Fruit fly (Drosophila melanogaster): ENCODE measurements around the gene PsGEF.
A peak's percentile ranks its signal among the peaks of the same experiment; 100 is the strongest.

PsGEF gene

DNA sequence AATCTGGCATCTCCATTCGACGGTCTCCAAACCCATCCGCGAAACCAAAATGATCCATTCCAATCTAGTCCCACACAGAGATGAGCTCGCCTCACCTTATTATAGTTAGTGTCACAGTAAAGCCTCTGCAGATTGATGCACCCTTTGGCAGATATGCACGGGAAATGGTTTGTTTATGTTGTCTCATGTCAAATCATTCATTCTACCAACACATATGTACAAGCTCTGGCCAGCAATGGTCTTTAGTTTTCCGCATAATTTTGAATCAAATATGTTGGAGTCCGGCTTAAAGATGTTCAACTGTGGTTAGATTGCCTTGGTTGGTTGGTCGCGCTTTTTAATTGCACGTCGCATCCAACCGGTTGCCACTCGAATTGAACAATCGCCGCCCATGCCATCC lies 29.3 kb downstream of the PsGEF start (continued):
- TF ChIP-seq CG8319 (GFP tag; optimal IDR thresholded peaks at IDR 0.05): no peak
- peak; percentile 93 for TF ChIP-seq Eip78C (GFP tag)
- no peak for TF ChIP-seq Blimp-1 (GFP tag; optimal IDR thresholded peaks at IDR 0.05)
- TF ChIP-seq Sox102F (GFP tag; optimal IDR thresholded peaks at IDR 0.05): peak; percentile 17
- peak; percentile 40 for TF ChIP-seq svp (GFP tag)
- peak; percentile 42 for TF ChIP-seq Gug (GFP tag; IDR thresholded peaks at IDR 0.05)
- peak; percentile 71 for TF ChIP-seq OdsH (GFP tag; optimal IDR thresholded peaks at IDR 0.05)
- TF ChIP-seq ss (GFP tag; optimal IDR thresholded peaks at IDR 0.05): peak; percentile 31 to 64
- peak; percentile 35 for TF ChIP-seq Sox15 (GFP tag; optimal IDR thresholded peaks at IDR 0.05)
- TF ChIP-seq cyc (GFP tag; optimal IDR thresholded peaks at IDR 0.05): no peak
- TF ChIP-seq CG10631 (GFP tag; optimal IDR thresholded peaks at IDR 0.05): peak; percentile 63
- TF ChIP-seq CG4318 (GFP tag; optimal IDR thresholded peaks at IDR 0.05): peak; percentile 61
- TF ChIP-seq CG8632 (GFP tag; optimal IDR thresholded peaks at IDR 0.05): no peak
- no peak for TF ChIP-seq spab (GFP tag; optimal IDR thresholded peaks at IDR 0.05)
- TF ChIP-seq Ets96B (tag; optimal IDR thresholded peaks at IDR 0.05): no peak
- TF ChIP-seq eg (GFP tag; IDR thresholded peaks at IDR 0.05): peak; percentile 63; the same call in 1 of the 3 replicates
- peak; percentile 79 for TF ChIP-seq pdm3 (GFP tag; optimal IDR thresholded peaks at IDR 0.05)

DNA sequence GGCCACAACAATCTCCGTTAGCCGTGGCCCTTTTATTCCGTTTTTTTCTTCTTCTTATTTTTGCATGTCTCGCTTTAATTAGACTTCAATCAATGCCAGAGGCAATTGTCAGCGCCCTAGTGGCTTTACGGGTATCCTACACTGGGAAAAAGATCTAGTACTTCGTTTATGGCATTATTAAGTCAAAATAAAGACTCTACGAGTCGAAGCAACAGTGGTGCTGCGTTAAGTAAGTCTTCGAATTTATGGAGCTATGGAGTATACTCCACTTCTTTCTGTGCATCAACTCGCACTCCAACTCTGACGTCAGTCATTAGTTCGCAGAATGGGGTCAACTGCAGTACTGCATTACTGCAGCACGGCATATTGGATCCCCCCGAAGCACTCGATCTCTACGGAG lies 31.0 kb downstream of the PsGEF start:
- no peak for TF ChIP-seq CG1621 (tag; optimal IDR thresholded peaks at IDR 0.05)
- peak; percentile 84 for TF ChIP-seq Eip78C (GFP tag)
- no peak for TF ChIP-seq lz (GFP tag; optimal IDR thresholded peaks at IDR 0.05)
- no peak for TF ChIP-seq Sox14 (GFP tag; optimal IDR thresholded peaks at IDR 0.05)
- no peak for TF ChIP-seq CG8319 (GFP tag; optimal IDR thresholded peaks at IDR 0.05)
- no peak for TF ChIP-seq Hr38 (GFP tag; optimal IDR thresholded peaks at IDR 0.05)
- TF ChIP-seq CG6163 (GFP tag; IDR thresholded peaks at IDR 0.05): peak; percentile 76
- 0 out of 3 replicates have a peak, but pooled peaks have one; percentile 37 for TF ChIP-seq CG8119 (GFP tag; IDR thresholded peaks at IDR 0.05)
- TF ChIP-seq CG7368 (GFP tag; optimal IDR thresholded peaks at IDR 0.05): peak; percentile 46
- TF ChIP-seq Blimp-1 (GFP tag; optimal IDR thresholded peaks at IDR 0.05): no peak
- TF ChIP-seq CG3032 (tag; optimal IDR thresholded peaks at IDR 0.05): peak; percentile 41
- TF ChIP-seq CG6854 (GFP tag; optimal IDR thresholded peaks at IDR 0.05): no peak
- peak; percentile 35 for TF ChIP-seq Eip75B (GFP tag; optimal IDR thresholded peaks at IDR 0.05)
- no peak for TF ChIP-seq fd85E (GFP tag; optimal IDR thresholded peaks at IDR 0.05)
- TF ChIP-seq Met (GFP tag; optimal IDR thresholded peaks at IDR 0.05): no peak
- TF ChIP-seq dac (GFP tag; optimal IDR thresholded peaks at IDR 0.05): no peak
- TF ChIP-seq CG6792 (GFP tag; optimal IDR thresholded peaks at IDR 0.05): no peak
- TF ChIP-seq CG6808 (GFP tag; optimal IDR thresholded peaks at IDR 0.05): no peak
- TF ChIP-seq vri (GFP tag; optimal IDR thresholded peaks at IDR 0.05): no peak
- no peak for TF ChIP-seq fkh (GFP tag; optimal IDR thresholded peaks at IDR 0.05)
- TF ChIP-seq fd59A (GFP tag; optimal IDR thresholded peaks at IDR 0.05): no peak
- TF ChIP-seq CG11902 (GFP tag; optimal IDR thresholded peaks at IDR 0.05): no peak
- no peak for TF ChIP-seq Smox (GFP tag; optimal IDR thresholded peaks at IDR 0.05)
- peak; percentile 13 for TF ChIP-seq topi (GFP tag; optimal IDR thresholded peaks at IDR 0.05)
- no peak for TF ChIP-seq CG9139 (GFP tag; optimal IDR thresholded peaks at IDR 0.05)
- TF ChIP-seq Ets96B (tag; optimal IDR thresholded peaks at IDR 0.05): peak; percentile 23
- TF ChIP-seq eg (GFP tag; IDR thresholded peaks at IDR 0.05): peak; percentile 75
- TF ChIP-seq svp (GFP tag): peak; percentile 39
- peak; percentile 4 for TF ChIP-seq OdsH (GFP tag; optimal IDR thresholded peaks at IDR 0.05)
- no peak for TF ChIP-seq acj6 (GFP tag; optimal IDR thresholded peaks at IDR 0.05)
- TF ChIP-seq dsx (GFP tag; optimal IDR thresholded peaks at IDR 0.05; ENCODE audit: poor library complexity, severe bottlenecking): no peak
- TF ChIP-seq spab (GFP tag; optimal IDR thresholded peaks at IDR 0.05): peak; percentile 21
- TF ChIP-seq Sox15 (GFP tag; optimal IDR thresholded peaks at IDR 0.05): no peak
- TF ChIP-seq CG10669 (GFP tag; optimal IDR thresholded peaks at IDR 0.05): peak; percentile 2
- peak; percentile 15 for TF ChIP-seq achi (GFP tag; optimal IDR thresholded peaks at IDR 0.05)
- TF ChIP-seq cyc (GFP tag; optimal IDR thresholded peaks at IDR 0.05): no peak
- 0 out of 2 replicates have a peak, but pooled peaks have one; percentile 18 for TF ChIP-seq CG11294 (GFP tag; IDR thresholded peaks at IDR 0.05)
- TF ChIP-seq CG34406 (GFP tag; optimal IDR thresholded peaks at IDR 0.05): no peak
- no peak for TF ChIP-seq Sox102F (GFP tag; optimal IDR thresholded peaks at IDR 0.05)
- TF ChIP-seq Ets21C (GFP tag; optimal IDR thresholded peaks at IDR 0.05): no peak
- no peak for TF ChIP-seq CG31627 (GFP tag; optimal IDR thresholded peaks at IDR 0.05)
- TF ChIP-seq Hr4 (GFP tag; optimal IDR thresholded peaks at IDR 0.05): peak; percentile 35
- TF ChIP-seq Hr39 (GFP tag; optimal IDR thresholded peaks at IDR 0.05): no peak
- peak; percentile 26 for TF ChIP-seq net (GFP tag; optimal IDR thresholded peaks at IDR 0.05)
